Worm (Caenorhabditis elegans): ENCODE results near the gene C18D11.10.

- TF ChIP-seq nfyb-1 (GFP tag; IDR thresholded peaks at IDR 0.05) (no peak), T07F8.4 (tag; optimal IDR thresholded peaks at IDR 0.05) (no peak), B0336.3 (GFP tag; IDR thresholded peaks at IDR 0.05) (no peak), hrde-1 (tag; optimal IDR thresholded peaks at IDR 0.05; ENCODE audit: borderline replicate concordance) (no peak), F49E8.2 (tag; optimal IDR thresholded peaks at IDR 0.05; ENCODE audit: insufficient read depth) (no peak), F33H1.4 (GFP tag; IDR thresholded peaks at IDR 0.05) (no peak)
These were observed 46.9 kb upstream of the C18D11.10 start for ce11 chrIII:11760634-11761033.
